Worm (Caenorhabditis elegans): ENCODE results near the gene ztf-16.

ztf-16 gene

ce11 chrX:4811242-4811641, at the start of gene ztf-16:
TSS of gene ztf-16 (minus strand) at chrX:4811540.
- TF ChIP-seq unc-62 (GFP tag; optimal IDR thresholded peaks at IDR 0.05): no peak

ce11 chrX:4859582-4860095, 48.3 kb upstream of the ztf-16 start, which contains the start of gene add-1:
TSS of gene add-1 (minus strand) at chrX:4860045.
- no peak for TF ChIP-seq unc-62 (GFP tag; optimal IDR thresholded peaks at IDR 0.05)

ce11 chrX:4853060-4853459, 41.7 kb upstream of the ztf-16 start, which contains the start of gene F39C12.1:
TSS of gene F39C12.1 (minus strand) at chrX:4853195.
- no peak for TF ChIP-seq unc-62 (GFP tag; optimal IDR thresholded peaks at IDR 0.05)

ce11 chrX:4844765-4845164, 33.4 kb upstream of the ztf-16 start:
- TF ChIP-seq unc-62 (GFP tag; optimal IDR thresholded peaks at IDR 0.05): no peak

- TF ChIP-seq unc-62 (GFP tag; optimal IDR thresholded peaks at IDR 0.05): no peak
Measured at ce11 chrX:4842305-4842704, 31.0 kb upstream of the ztf-16 start.

- TF ChIP-seq unc-62 (GFP tag; optimal IDR thresholded peaks at IDR 0.05): no peak
Measured at ce11 chrX:4840653-4841052, 29.3 kb upstream of the ztf-16 start.

- TF ChIP-seq unc-62 (GFP tag; optimal IDR thresholded peaks at IDR 0.05): no peak
Measured at ce11 chrX:4822262-4822661, 10.9 kb upstream of the ztf-16 start, which contains the start of gene R08E3.1. TSS of gene R08E3.1 (plus strand) at chrX:4822647.

ce11 chrX:4821602-4822001, 10.3 kb upstream of the ztf-16 start:
- no peak for TF ChIP-seq unc-62 (GFP tag; optimal IDR thresholded peaks at IDR 0.05)

- no peak for TF ChIP-seq unc-62 (GFP tag; optimal IDR thresholded peaks at IDR 0.05)
Measured at ce11 chrX:4818872-4819271, 7.5 kb upstream of the ztf-16 start.

ce11 chrX:4818252-4818651, 6.9 kb upstream of the ztf-16 start, which contains the start of gene R08E3.3:
TSS of gene R08E3.3 (plus strand) at chrX:4818593.
- no peak for TF ChIP-seq unc-62 (GFP tag; optimal IDR thresholded peaks at IDR 0.05)

ce11 chrX:4813115-4813732, 1.9 kb upstream of the ztf-16 start:
- TF ChIP-seq unc-62 (GFP tag; optimal IDR thresholded peaks at IDR 0.05): no peak

ce11 chrX:4809753-4810424, 1.5 kb downstream of the ztf-16 start:
- TF ChIP-seq unc-62 (GFP tag; optimal IDR thresholded peaks at IDR 0.05): no peak

ce11 chrX:4809189-4809588, 2.2 kb downstream of the ztf-16 start:
- no peak for TF ChIP-seq unc-62 (GFP tag; optimal IDR thresholded peaks at IDR 0.05)

ce11 chrX:4808737-4809136, 2.6 kb downstream of the ztf-16 start:
- no peak for TF ChIP-seq unc-62 (GFP tag; optimal IDR thresholded peaks at IDR 0.05)

- TF ChIP-seq unc-62 (GFP tag; optimal IDR thresholded peaks at IDR 0.05): no peak
Measured at ce11 chrX:4803942-4804341, 7.4 kb downstream of the ztf-16 start.

ce11 chrX:4802255-4802654, 9.1 kb downstream of the ztf-16 start:
- no peak for TF ChIP-seq unc-62 (GFP tag; optimal IDR thresholded peaks at IDR 0.05)

ce11 chrX:4800892-4801291, 10.4 kb downstream of the ztf-16 start:
- no peak for TF ChIP-seq unc-62 (GFP tag; optimal IDR thresholded peaks at IDR 0.05)
